Worm (Caenorhabditis elegans): ENCODE measurements around the gene nucb-1.

Gene nucb-1

ce11 chrX:10174683-10175082 is 22.8 kb upstream of the nucb-1 start, which contains the start of gene C07A4.3:
C07A4.3 (plus strand) TSS chrX:10174983.
- TF ChIP-seq unc-39 (tag; optimal IDR thresholded peaks at IDR 0.05) (no peak), mdl-1 (tag; optimal IDR thresholded peaks at IDR 0.05) (no peak)

- TF ChIP-seq nhr-12 (tag; optimal IDR thresholded peaks at IDR 0.05) (no peak), fos-1 (tag; optimal IDR thresholded peaks at IDR 0.05) (no peak), nhr-6 (tag; optimal IDR thresholded peaks at IDR 0.05) (no peak), sma-9 (GFP tag; optimal IDR thresholded peaks at IDR 0.05) (peak; percentile 53), sma-9 (tag; optimal IDR thresholded peaks at IDR 0.05) (no peak), F13H6.1 (tag; optimal IDR thresholded peaks at IDR 0.05) (peak; percentile 48), unc-55 (GFP tag; optimal IDR thresholded peaks at IDR 0.05) (no peak), ztf-4 (tag; optimal IDR thresholded peaks at IDR 0.05) (no peak), ceh-16 (tag; optimal IDR thresholded peaks at IDR 0.05) (no peak), nhr-129 (tag; optimal IDR thresholded peaks at IDR 0.05) (peak; percentile 61), mbf-1 (tag; optimal IDR thresholded peaks at IDR 0.05) (no peak), nhr-21 (tag; optimal IDR thresholded peaks at IDR 0.05) (no peak), nhr-25 (tag; optimal IDR thresholded peaks at IDR 0.05) (no peak)
Observed at ce11 chrX:10176295-10176694, 21.2 kb upstream of the nucb-1 start, which contains the start of gene ncs-4. ncs-4 (plus strand) TSS chrX:10176521.

- TF ChIP-seq crh-2 (tag; optimal IDR thresholded peaks at IDR 0.05): no peak
- no peak for TF ChIP-seq blmp-1 (tag; optimal IDR thresholded peaks at IDR 0.05; ENCODE audit: insufficient read depth)
- no peak for TF ChIP-seq lin-13 (GFP tag; optimal IDR thresholded peaks at IDR 0.05)
Observed at ce11 chrX:10182613-10183012, 14.9 kb upstream of the nucb-1 start.

- TF ChIP-seq nhr-10 (tag; optimal IDR thresholded peaks at IDR 0.05): no peak
- no peak for TF ChIP-seq ZK546.5 (tag; optimal IDR thresholded peaks at IDR 0.05)
- TF ChIP-seq unc-39 (tag; optimal IDR thresholded peaks at IDR 0.05): no peak
- no peak for TF ChIP-seq ztf-1 (GFP tag; conservative IDR thresholded peaks at IDR 0.05)
- TF ChIP-seq nhr-12 (tag; optimal IDR thresholded peaks at IDR 0.05): no peak
- no peak for TF ChIP-seq nhr-11 (tag; optimal IDR thresholded peaks at IDR 0.05)
- no peak for TF ChIP-seq F13H6.1 (tag; optimal IDR thresholded peaks at IDR 0.05)
- TF ChIP-seq nhr-129 (tag; optimal IDR thresholded peaks at IDR 0.05): no peak
- no peak for TF ChIP-seq aly-2 (tag; optimal IDR thresholded peaks at IDR 0.05)
- no peak for TF ChIP-seq nhr-77 (tag; optimal IDR thresholded peaks at IDR 0.05)
- no peak for TF ChIP-seq skn-1 (tag; optimal IDR thresholded peaks at IDR 0.05)
Observed at ce11 chrX:10183695-10184094, 13.8 kb upstream of the nucb-1 start, which contains the start of gene arrd-28. arrd-28 (plus strand) TSS chrX:10183995.

- TF ChIP-seq blmp-1 (tag; optimal IDR thresholded peaks at IDR 0.05; ENCODE audit: insufficient read depth) (no peak), unc-62 (GFP tag; optimal IDR thresholded peaks at IDR 0.05) (no peak), nhr-23 (tag; optimal IDR thresholded peaks at IDR 0.05) (no peak), sma-9 (GFP tag; optimal IDR thresholded peaks at IDR 0.05) (no peak), sma-9 (tag; optimal IDR thresholded peaks at IDR 0.05) (no peak), nhr-25 (tag; optimal IDR thresholded peaks at IDR 0.05) (no peak), lin-13 (GFP tag; optimal IDR thresholded peaks at IDR 0.05) (no peak), ztf-4 (tag; optimal IDR thresholded peaks at IDR 0.05) (no peak), ceh-82 (tag; optimal IDR thresholded peaks at IDR 0.05) (no peak), mab-5 (tag; optimal IDR thresholded peaks at IDR 0.05) (no peak), C34F6.9 (tag; optimal IDR thresholded peaks at IDR 0.05) (no peak), nhr-77 (tag; optimal IDR thresholded peaks at IDR 0.05) (no peak), dmd-4 (tag; optimal IDR thresholded peaks at IDR 0.05) (no peak), snpc-4 (tag; optimal IDR thresholded peaks at IDR 0.05) (no peak), ztf-1 (GFP tag; conservative IDR thresholded peaks at IDR 0.05) (no peak), F13H6.1 (tag; optimal IDR thresholded peaks at IDR 0.05) (no peak), elt-3 (tag; optimal IDR thresholded peaks at IDR 0.05) (no peak)
Observed at ce11 chrX:10184708-10185107, 12.8 kb upstream of the nucb-1 start.

- TF ChIP-seq nhr-6 (tag; optimal IDR thresholded peaks at IDR 0.05) (peak; percentile 50), lin-13 (GFP tag; optimal IDR thresholded peaks at IDR 0.05) (peak; percentile 59), nhr-21 (tag; optimal IDR thresholded peaks at IDR 0.05) (peak; percentile 74), unc-62 (GFP tag; optimal IDR thresholded peaks at IDR 0.05) (peak; percentile 12), F13H6.1 (tag; optimal IDR thresholded peaks at IDR 0.05) (peak; percentile 93), lin-11 (tag; optimal IDR thresholded peaks at IDR 0.05) (peak; percentile 64), nhr-25 (tag; optimal IDR thresholded peaks at IDR 0.05) (peak; percentile 11), ceh-16 (tag; optimal IDR thresholded peaks at IDR 0.05) (peak; percentile 75), ztf-11 (tag; optimal IDR thresholded peaks at IDR 0.05) (no peak), snpc-4 (tag; optimal IDR thresholded peaks at IDR 0.05) (peak; percentile 50), nhr-11 (tag; optimal IDR thresholded peaks at IDR 0.05) (no peak), nhr-12 (tag; optimal IDR thresholded peaks at IDR 0.05) (no peak), crh-2 (tag; optimal IDR thresholded peaks at IDR 0.05) (peak; percentile 83), aly-2 (tag; optimal IDR thresholded peaks at IDR 0.05) (no peak), sma-9 (GFP tag; optimal IDR thresholded peaks at IDR 0.05) (peak; percentile 12), sma-9 (tag; optimal IDR thresholded peaks at IDR 0.05) (no peak), zag-1 (tag; optimal IDR thresholded peaks at IDR 0.05) (peak; percentile 87), sma-3 (GFP tag; optimal IDR thresholded peaks at IDR 0.05) (peak; percentile 34), nhr-129 (tag; optimal IDR thresholded peaks at IDR 0.05) (peak; percentile 95), nhr-237 (tag; optimal IDR thresholded peaks at IDR 0.05) (no peak), unc-55 (GFP tag; optimal IDR thresholded peaks at IDR 0.05) (peak; percentile 85), C34F6.9 (tag; optimal IDR thresholded peaks at IDR 0.05) (peak; percentile 92), mdl-1 (tag; optimal IDR thresholded peaks at IDR 0.05) (peak; percentile 77 to 93), ztf-4 (tag; optimal IDR thresholded peaks at IDR 0.05) (peak; percentile 83), fos-1 (tag; optimal IDR thresholded peaks at IDR 0.05) (peak; percentile 81), elt-1 (tag; optimal IDR thresholded peaks at IDR 0.05) (no peak), Y55F3AM.14 (GFP tag; optimal IDR thresholded peaks at IDR 0.05) (peak; percentile 50), ceh-82 (tag; optimal IDR thresholded peaks at IDR 0.05) (no peak)
Observed at ce11 chrX:10188493-10188895, 9.0 kb upstream of the nucb-1 start.
